Worm (Caenorhabditis elegans) whole organism, dauer: ENCODE results near the gene gas-1.

Source experiments
- unc-62 ChIP-seq: sonication (generic microtip); optimal IDR thresholded peaks from 2 replicates; lab custom pipeline; 2017; ENCODE audit warnings: missing biosample characterization, missing genetic modification reagents, missing genetic modification characterization

Gene gas-1

DNA sequence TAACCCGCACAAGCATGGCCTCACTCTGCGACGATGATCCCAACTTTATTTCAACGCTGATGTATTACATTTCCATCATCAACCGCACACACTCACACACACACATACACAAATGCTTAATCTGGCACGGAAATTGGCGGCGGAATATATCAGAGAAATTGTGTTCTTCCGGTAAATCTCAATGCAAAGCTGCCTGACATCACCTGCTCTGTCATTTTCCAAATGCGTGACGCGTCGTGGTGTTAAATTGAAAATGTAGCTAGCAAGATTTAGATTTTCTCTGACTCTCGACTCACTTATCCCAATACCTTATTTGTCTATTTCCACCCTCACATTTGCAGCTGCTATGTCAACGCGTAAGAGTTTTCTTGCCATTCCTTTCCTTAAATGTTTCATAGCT is 50.9 kb downstream of the gas-1 start:
- no peak for TF ChIP-seq unc-62 (GFP tag; lab: Kevin White, UChicago)

DNA sequence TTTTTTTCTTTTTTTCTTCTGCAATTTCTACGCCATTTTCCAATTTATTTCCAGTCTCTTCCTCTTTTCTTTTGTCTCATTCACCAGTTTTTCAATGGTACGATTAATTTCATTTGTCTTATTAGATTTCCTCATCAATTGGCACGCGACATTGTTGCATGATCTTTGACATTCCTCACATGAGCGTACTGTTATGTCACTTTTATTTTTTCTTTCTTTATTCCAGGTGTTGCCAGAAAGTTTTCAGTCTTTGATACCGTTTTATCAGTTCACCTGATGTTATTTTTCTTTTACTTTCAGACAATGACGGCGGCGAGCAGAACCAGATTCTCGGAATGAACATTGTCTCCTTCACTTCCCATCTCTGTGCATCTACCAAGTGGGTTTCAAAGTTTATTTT is 52.8 kb downstream of the gas-1 start, which contains the start of the genes olrn-1 and C02C6.14:
TSS of gene olrn-1 (plus strand) at position 301 of the 400 bp plus-strand sequence.
TSS of gene C02C6.14 (plus strand) at position 304 of the 400 bp plus-strand sequence.
- TF ChIP-seq unc-62 (GFP tag; lab: Kevin White, UChicago), result no peak
